Fruit fly (Drosophila melanogaster): ENCODE data around the gene CG32755.

The CG32755 gene

dm6 chrX:5969860-5970665 is 20.0 kb downstream of the CG32755 start (continued):
- TF ChIP-seq bcd (GFP tag; optimal IDR thresholded peaks at IDR 0.05) (peak; percentile 12), CG2678 (tag; optimal IDR thresholded peaks at IDR 0.05) (peak; percentile 65), CG14441 (GFP tag; IDR thresholded peaks at IDR 0.05) (peak; percentile 37; the same call in 1 of the 2 replicates), CG18619 (GFP tag; optimal IDR thresholded peaks at IDR 0.05) (peak; percentile 50), Xbp1 (GFP tag; optimal IDR thresholded peaks at IDR 0.05) (peak; percentile 39), Jarid2 (GFP tag; optimal IDR thresholded peaks at IDR 0.05) (peak; percentile 5), z (GFP tag; IDR thresholded peaks at IDR 0.05) (peak; percentile 86), chif (GFP tag; optimal IDR thresholded peaks at IDR 0.05) (peak in 1 of 2 experiments; percentile 10), abd-A (tag; optimal IDR thresholded peaks at IDR 0.05) (no peak), grau (tag; optimal IDR thresholded peaks at IDR 0.05) (peak; percentile 45), wor (GFP tag; IDR thresholded peaks at IDR 0.05) (no peak), Ptx1 (GFP tag; IDR thresholded peaks at IDR 0.05) (peak; percentile 32), CG4282 (GFP tag; optimal IDR thresholded peaks at IDR 0.05) (no peak), CG17361 (GFP tag; IDR thresholded peaks at IDR 0.05) (peak; percentile 79), CG1602 (GFP tag; optimal IDR thresholded peaks at IDR 0.05) (peak; percentile 1), bbx (GFP tag; IDR thresholded peaks at IDR 0.05; ENCODE audit: partially characterized antibody) (0 out of 2 replicates have a peak, but pooled peaks have one; percentile 6), CG4820 (GFP tag; optimal IDR thresholded peaks at IDR 0.05) (peak; percentile 17), HLH3B (GFP tag; IDR thresholded peaks at IDR 0.05) (peak; percentile 38), dan (GFP tag; IDR thresholded peaks at IDR 0.05) (0 out of 2 replicates have a peak, but pooled peaks have one; percentile 26), D19B (GFP tag; optimal IDR thresholded peaks at IDR 0.05) (peak; percentile 17), eyg (GFP tag; optimal IDR thresholded peaks at IDR 0.05) (no peak), vfl (GFP tag; optimal IDR thresholded peaks at IDR 0.05) (no peak), al (GFP tag; IDR thresholded peaks at IDR 0.05) (peak; percentile 15), CG17328 (GFP tag; IDR thresholded peaks at IDR 0.05) (peak; percentile 56; the same call in 1 of the 2 replicates), Dfd (GFP tag; optimal IDR thresholded peaks at IDR 0.05) (no peak), Xrp1 (GFP tag; IDR thresholded peaks at IDR 0.05) (peak; percentile 71), NC2β (GFP tag; optimal IDR thresholded peaks at IDR 0.05) (no peak), CG10462 (GFP tag; optimal IDR thresholded peaks at IDR 0.05) (no peak), CG10959 (GFP tag; IDR thresholded peaks at IDR 0.05) (peak; percentile 35; the same call in 1 of the 2 replicates), Lim3 (GFP tag; IDR thresholded peaks at IDR 0.05) (0 out of 2 replicates have a peak, but pooled peaks have one; percentile 5), CG8290 (GFP tag; optimal IDR thresholded peaks at IDR 0.05) (peak; percentile 41), CG8290 (tag; optimal IDR thresholded peaks at IDR 0.05) (no peak), lola (GFP tag; optimal IDR thresholded peaks at IDR 0.05) (peak in 1 of 3 experiments; percentile 38), CG18011 (GFP tag; optimal IDR thresholded peaks at IDR 0.05) (no peak), crol (GFP tag; IDR thresholded peaks at IDR 0.05) (peak; percentile 81), org-1 (GFP tag; optimal IDR thresholded peaks at IDR 0.05) (peak; percentile 20), CG7928 (GFP tag; optimal IDR thresholded peaks at IDR 0.05) (no peak), schlank (tag; optimal IDR thresholded peaks at IDR 0.05) (no peak), D19A (tag; optimal IDR thresholded peaks at IDR 0.05) (peak; percentile 35), CG10209 (GFP tag; optimal IDR thresholded peaks at IDR 0.05) (peak; percentile 53), ken (GFP tag; IDR thresholded peaks at IDR 0.05) (peak; percentile 40; the same call in 1 of the 3 replicates), scrt (GFP tag; optimal IDR thresholded peaks at IDR 0.05) (peak; percentile 49), ara (GFP tag; IDR thresholded peaks at IDR 0.05) (peak; percentile 62), CG9215 (GFP tag; IDR thresholded peaks at IDR 0.05) (peak; percentile 44), H2.0 (GFP tag; IDR thresholded peaks at IDR 0.05) (peak; percentile 40; the same call in 1 of the 2 replicates), CG7556 (GFP tag; optimal IDR thresholded peaks at IDR 0.05) (peak; percentile 72), pho (GFP tag; optimal IDR thresholded peaks at IDR 0.05) (peak; percentile 41), bab2 (GFP tag; optimal IDR thresholded peaks at IDR 0.05) (peak; percentile 4), CG14710 (tag; optimal IDR thresholded peaks at IDR 0.05) (peak; percentile 45)

Data from whole organism, embryonic.